Worm (Caenorhabditis elegans) whole organism, L1 larva: Measurements from ENCODE around the gene rpt-3.
A peak's percentile ranks its signal among the peaks of the same experiment; 100 is the strongest.

ENCODE experiments used
- C04F5.9 ChIP-seq: sonication (generic microtip); optimal IDR thresholded peaks from 2 replicates; lab custom pipeline; 2016; ENCODE audit warnings: missing genetic modification characterization, missing compliant biosample characterization
- C16A3.4 ChIP-seq: fragments of 150-350 bp; optimal IDR thresholded peaks from 2 replicates; lab custom pipeline; 2014; ENCODE audit warnings: missing biosample characterization, missing genetic modification characterization
- F16B12.6 ChIP-seq: fragments of 150-350 bp; optimal IDR thresholded peaks from 2 replicates; lab custom pipeline; 2014; ENCODE audit warnings: missing biosample characterization, missing genetic modification characterization
- Y116A8C.19 ChIP-seq: sonication (generic microtip); optimal IDR thresholded peaks from 2 replicates; lab custom pipeline; 2016; ENCODE audit warnings: missing compliant biosample characterization, missing genetic modification characterization, borderline replicate concordance
- aha-1 ChIP-seq: fragments of 150-350 bp; optimal IDR thresholded peaks from 2 replicates; lab custom pipeline; 2014; ENCODE audit warnings: missing biosample characterization, missing genetic modification characterization
- ama-1 ChIP-seq: fragments of 150-350 bp; optimal IDR thresholded peaks from 2 replicates; lab custom pipeline; 2014
- blmp-1 ChIP-seq: fragments of 150-350 bp; optimal IDR thresholded peaks from 2 replicates; lab custom pipeline; 2014; ENCODE audit warnings: missing biosample characterization, missing genetic modification characterization
- ceh-63 ChIP-seq: fragments of 200-800 bp; sonication (Bioruptor generic); optimal IDR thresholded peaks from 2 replicates; lab custom pipeline; 2018; ENCODE audit warnings: mild to moderate bottlenecking, missing genetic modification characterization, missing compliant biosample characterization
- ceh-82 ChIP-seq, 3 experiments: fragments of 150-350 bp in 1 of 3; sonication (generic microtip) in 2 of 3; optimal IDR thresholded peaks; 2 replicates each; lab custom pipeline; 2014 to 2017; ENCODE audit warnings: missing biosample characterization in 3 of 3, missing genetic modification characterization in 3 of 3
- ceh-88 ChIP-seq: fragments of 200-800 bp; sonication (Bioruptor generic); IDR thresholded peaks from 2 replicates; pipeline ENCODE4 v1.3.6; 2022; ENCODE audit warnings: missing genetic modification characterization, missing compliant biosample characterization
- ces-1 ChIP-seq: fragments of 150-350 bp; optimal IDR thresholded peaks from 2 replicates; lab custom pipeline; 2014; ENCODE audit warnings: missing biosample characterization, missing genetic modification reagents, missing genetic modification characterization
- dpl-1 ChIP-seq, 3 experiments: fragments of 150-350 bp in 2 of 3; sonication (generic microtip) in 1 of 3; optimal IDR thresholded peaks; 2 replicates each; lab custom pipeline; 2014 to 2017; ENCODE audit warnings: missing biosample characterization in 3 of 3, missing genetic modification characterization in 3 of 3, missing genetic modification reagents in 3 of 3
- dsc-1 ChIP-seq: sonication (generic microtip); optimal IDR thresholded peaks from 2 replicates; lab custom pipeline; 2016; ENCODE audit warnings: mild to moderate bottlenecking, missing genetic modification characterization, missing compliant biosample characterization
- efl-1 ChIP-seq, 4 experiments: fragments of 150-350 bp; optimal IDR thresholded peaks in 3 of 4; peaks in 1 of 4; 1 replicate in 1 of 4; 2 replicates in 3 of 4; lab custom pipeline; 2014; ENCODE audit warnings: missing biosample characterization in 2 of 4, missing genetic modification characterization in 2 of 4, missing genetic modification reagents in 2 of 4
- efl-3 ChIP-seq: fragments of 200-800 bp; sonication (Bioruptor generic); optimal IDR thresholded peaks from 2 replicates; lab custom pipeline; 2018; ENCODE audit warnings: mild to moderate bottlenecking, missing genetic modification characterization, missing compliant biosample characterization
- egl-13 ChIP-seq: sonication (generic microtip); optimal IDR thresholded peaks from 2 replicates; lab custom pipeline; 2016; ENCODE audit warnings: missing genotype, missing genetic modification reagents, missing genetic modification characterization, missing compliant biosample characterization
- elt-2 ChIP-seq: sonication (generic microtip); optimal IDR thresholded peaks from 2 replicates; lab custom pipeline; 2016; ENCODE audit warnings: missing genetic modification characterization, mild to moderate bottlenecking, inconsistent platforms, missing compliant biosample characterization, missing genetic modification reagents
- fkh-8 ChIP-seq: sonication (generic microtip); optimal IDR thresholded peaks from 2 replicates; lab custom pipeline; 2016; ENCODE audit warnings: mild to moderate bottlenecking, missing genetic modification characterization, missing compliant biosample characterization
- fos-1 ChIP-seq: fragments of 150-350 bp; optimal IDR thresholded peaks from 2 replicates; lab custom pipeline; 2014; ENCODE audit warnings: missing biosample characterization, missing genetic modification characterization
- hpl-2 ChIP-seq: fragments of 150-350 bp; optimal IDR thresholded peaks from 2 replicates; lab custom pipeline; 2014; ENCODE audit warnings: missing biosample characterization, missing genetic modification reagents, missing genetic modification characterization
- irx-1 ChIP-seq: sonication (generic microtip); optimal IDR thresholded peaks from 2 replicates; lab custom pipeline; 2016; ENCODE audit warnings: missing genetic modification characterization, missing compliant biosample characterization
- isw-1 ChIP-seq: fragments of 200-800 bp; sonication (Bioruptor generic); IDR thresholded peaks from 2 replicates; pipeline ENCODE4 v1.3.6; 2022; ENCODE audit warnings: missing genetic modification characterization, missing compliant biosample characterization
- lin-13 ChIP-seq: fragments of 150-350 bp; optimal IDR thresholded peaks from 2 replicates; lab custom pipeline; 2014; ENCODE audit warnings: missing biosample characterization, missing genetic modification reagents, missing genetic modification characterization
- lin-15B ChIP-seq: fragments of 150-350 bp; sonication (generic microtip); optimal IDR thresholded peaks from 3 replicates; lab custom pipeline; 2014; ENCODE audit warnings: missing biosample characterization, missing genetic modification characterization
- lin-35 ChIP-seq, 2 experiments: fragments of 150-350 bp; optimal IDR thresholded peaks; 2 replicates each; lab custom pipeline; 2014; ENCODE audit warnings: missing biosample characterization in 2 of 2, missing genetic modification characterization in 2 of 2, missing genetic modification reagents in 2 of 2
- lsy-2 ChIP-seq, 2 experiments: fragments of 150-350 bp; optimal IDR thresholded peaks; 2 replicates each; lab custom pipeline; 2014; ENCODE audit warnings: missing biosample characterization in 2 of 2, missing genetic modification characterization in 2 of 2
- mab-9 ChIP-seq: fragments of 200-800 bp; sonication (Bioruptor generic); IDR thresholded peaks from 2 replicates; pipeline ENCODE4 v1.3.6; 2022; ENCODE audit warnings: missing genetic modification reagents, missing genetic modification characterization, missing compliant biosample characterization
- mdl-1 ChIP-seq, 2 experiments: fragments of 150-350 bp; optimal IDR thresholded peaks; 2 replicates each; lab custom pipeline; 2014 to 2017; ENCODE audit warnings: missing biosample characterization in 2 of 2, missing genetic modification characterization in 2 of 2, inconsistent platforms in 1 of 2
- mep-1 ChIP-seq: fragments of 150-350 bp; optimal IDR thresholded peaks from 2 replicates; lab custom pipeline; 2014; ENCODE audit warnings: missing biosample characterization, missing genetic modification characterization
- nhr-12 ChIP-seq: sonication (generic microtip); optimal IDR thresholded peaks from 2 replicates; lab custom pipeline; 2017; ENCODE audit warnings: missing biosample characterization, missing genetic modification characterization
- nhr-19 ChIP-seq: fragments of 200-800 bp; sonication (Bioruptor generic); conservative IDR thresholded peaks from 2 replicates; pipeline ENCODE4 v1.3.6; 2022; ENCODE audit warnings: missing genetic modification characterization, missing compliant biosample characterization
- nhr-20 ChIP-seq: sonication (generic microtip); optimal IDR thresholded peaks from 2 replicates; lab custom pipeline; 2016; ENCODE audit warnings: mild to moderate bottlenecking, missing genetic modification characterization, missing compliant biosample characterization
- nhr-71 ChIP-seq: sonication (generic microtip); optimal IDR thresholded peaks from 2 replicates; lab custom pipeline; 2016; ENCODE audit warnings: mild to moderate bottlenecking, missing genetic modification characterization, moderate library complexity, missing compliant biosample characterization
- nhr-84 ChIP-seq: sonication (generic microtip); optimal IDR thresholded peaks from 2 replicates; lab custom pipeline; 2017; ENCODE audit warnings: missing biosample characterization, missing genetic modification characterization
- nhr-85 ChIP-seq: sonication (generic microtip); peaks from one replicate; lab custom pipeline; 2016; ENCODE audit warnings: missing genetic modification characterization, inconsistent platforms, missing compliant biosample characterization
- nhr-90 ChIP-seq: sonication (generic microtip); optimal IDR thresholded peaks from 2 replicates; lab custom pipeline; 2016; ENCODE audit warnings: mild to moderate bottlenecking, missing genetic modification characterization, missing compliant biosample characterization; ENCODE audit not compliant: poor library complexity
- pqm-1 ChIP-seq: sonication (generic microtip); optimal IDR thresholded peaks from 3 replicates; lab custom pipeline; 2017; ENCODE audit warnings: missing biosample characterization, missing genetic modification characterization
- rnt-1 ChIP-seq: sonication (generic microtip); optimal IDR thresholded peaks from 2 replicates; lab custom pipeline; 2016; ENCODE audit warnings: mild to moderate bottlenecking, missing genetic modification characterization, moderate library complexity, missing compliant biosample characterization
- skn-1 ChIP-seq: fragments of 150-350 bp; optimal IDR thresholded peaks from 2 replicates; lab custom pipeline; 2014; ENCODE audit warnings: missing biosample characterization, missing genetic modification characterization
- snpc-4 ChIP-seq: fragments of 150-350 bp; optimal IDR thresholded peaks from 2 replicates; lab custom pipeline; 2014; ENCODE audit warnings: missing biosample characterization, missing genetic modification characterization
- snu-23 ChIP-seq: sonication (generic microtip); optimal IDR thresholded peaks from 2 replicates; lab custom pipeline; 2016; ENCODE audit warnings: missing genetic modification characterization, missing compliant biosample characterization
- sox-4 ChIP-seq: sonication (generic microtip); optimal IDR thresholded peaks from 2 replicates; lab custom pipeline; 2016; ENCODE audit warnings: missing genetic modification characterization, missing compliant biosample characterization
- swsn-7 ChIP-seq: sonication (generic microtip); optimal IDR thresholded peaks from 2 replicates; lab custom pipeline; 2016; ENCODE audit warnings: missing genetic modification characterization, missing compliant biosample characterization
- unc-30 ChIP-seq: sonication (generic microtip); optimal IDR thresholded peaks from 2 replicates; lab custom pipeline; 2017; ENCODE audit warnings: missing biosample characterization, missing genetic modification characterization
- unc-62 ChIP-seq: fragments of 150-350 bp; optimal IDR thresholded peaks from 2 replicates; lab custom pipeline; 2014; ENCODE audit warnings: missing biosample characterization, missing genetic modification reagents, missing genetic modification characterization
- unc-98 ChIP-seq: fragments of 200-800 bp; sonication (Bioruptor generic); IDR thresholded peaks from 2 replicates; pipeline ENCODE4 v1.3.6; 2022; ENCODE audit warnings: missing genetic modification characterization, missing compliant biosample characterization
- vab-15 ChIP-seq: sonication (generic microtip); optimal IDR thresholded peaks from 2 replicates; lab custom pipeline; 2017; ENCODE audit warnings: missing genotype, mild to moderate bottlenecking, missing genetic modification characterization, missing compliant biosample characterization
- xbp-1 ChIP-seq: sonication (generic microtip); optimal IDR thresholded peaks from 2 replicates; lab custom pipeline; 2016; ENCODE audit warnings: missing genetic modification characterization, missing compliant biosample characterization
- zag-1 ChIP-seq: fragments of 150-350 bp; optimal IDR thresholded peaks from 2 replicates; lab custom pipeline; 2014; ENCODE audit warnings: missing biosample characterization, missing genetic modification characterization

The rpt-3 gene

ce11 chrIII:6482918-6483317, 6.7 kb upstream of the rpt-3 start, which contains the start of gene chtb-2:
Gene chtb-2 (plus strand): TSS chrIII:6483218.
- TF ChIP-seq nhr-12 (tag; lab: Kevin White, UChicago) (no peak), xbp-1 (tag; lab: Kevin White, UChicago) (no peak), fos-1 (tag; lab: Kevin White, UChicago) (no peak), pqm-1 (tag; lab: Kevin White, UChicago) (no peak), unc-98 (no peak), nhr-20 (tag; lab: Kevin White, UChicago) (no peak), snu-23 (GFP tag; lab: Kevin White, UChicago) (no peak), sox-4 (no peak), zag-1 (no peak), irx-1 (tag; lab: Kevin White, UChicago) (no peak), nhr-84 (no peak), swsn-7 (tag; lab: Kevin White, UChicago) (no peak), unc-30 (tag; lab: Kevin White, UChicago) (no peak), ama-1 (no peak), F16B12.6 (no peak)

ce11 chrIII:6488916-6489315, 677 bp upstream of the rpt-3 start:
- TF ChIP-seq snpc-4 (tag; lab: Kevin White, UChicago) (peak; percentile 16), dsc-1 (tag; lab: Kevin White, UChicago) (peak; percentile 39), ceh-88 (no peak), nhr-85 (tag; lab: Kevin White, UChicago) (peak; percentile 79), lin-35 (GFP tag; optimal IDR thresholded peaks at IDR 0.05; lab: Kevin White, UChicago) (peak; percentile 54 to 64), fkh-8 (peak; percentile 7), efl-3 (GFP tag; lab: Kevin White, UChicago) (no peak), ceh-82 (tag; optimal IDR thresholded peaks at IDR 0.05; lab: Kevin White, UChicago) (peak; percentile 5 to 50 (median 33)), mep-1 (tag; lab: Kevin White, UChicago) (peak; percentile 36), blmp-1 (tag; lab: Kevin White, UChicago) (peak; percentile 43), dpl-1 (GFP tag; optimal IDR thresholded peaks at IDR 0.05; lab: Kevin White, UChicago) (peak; percentile 66 to 74 (median 72)), aha-1 (no peak), hpl-2 (no peak), isw-1 (GFP tag; lab: Robert Waterston, UW) (peak; percentile 36), efl-1 (optimal IDR thresholded peaks at IDR 0.05; lab: Kevin White, UChicago) (peak; percentile 64 to 77), efl-1 (GFP tag; optimal IDR thresholded peaks at IDR 0.05 in 1 of 2; lab: Kevin White, UChicago) (peak; percentile 72 to 96), xbp-1 (tag; lab: Kevin White, UChicago) (peak; percentile 49), egl-13 (tag; lab: Kevin White, UChicago) (no peak), elt-2 (tag; lab: Kevin White, UChicago) (no peak), nhr-20 (tag; lab: Kevin White, UChicago) (peak; percentile 62), skn-1 (tag; lab: Kevin White, UChicago) (peak; percentile 98), ceh-63 (no peak), nhr-90 (tag; lab: Kevin White, UChicago) (peak; percentile 24), mab-9 (GFP tag; lab: Robert Waterston, UW) (no peak), unc-30 (tag; lab: Kevin White, UChicago) (no peak), fos-1 (tag; lab: Kevin White, UChicago) (peak; percentile 28), swsn-7 (tag; lab: Kevin White, UChicago) (peak; percentile 50), C16A3.4 (peak; percentile 49), F16B12.6 (peak; percentile 95), mdl-1 (tag; optimal IDR thresholded peaks at IDR 0.05; lab: Kevin White, UChicago) (peak in 1 of 2 experiments; percentile 36), lin-15B (tag; lab: Kevin White, UChicago) (peak; percentile 13), lsy-2 (tag; optimal IDR thresholded peaks at IDR 0.05; lab: Kevin White, UChicago) (peak; percentile 72 to 76), nhr-71 (tag; lab: Kevin White, UChicago) (peak; percentile 65), unc-62 (GFP tag; lab: Kevin White, UChicago) (no peak), lin-13 (peak; percentile 16), Y116A8C.19 (tag; lab: Kevin White, UChicago) (no peak), ces-1 (GFP tag; lab: Kevin White, UChicago) (no peak), vab-15 (tag; lab: Kevin White, UChicago) (no peak), C04F5.9 (no peak), rnt-1 (tag; lab: Kevin White, UChicago) (peak; percentile 52), nhr-19 (peak; percentile 55)
